Worm (Caenorhabditis elegans): ENCODE measurements around the gene ins-17.

ce11 chrIII:4468390-4468789 lies 9.0 kb downstream of the ins-17 start:
- TF ChIP-seq ztf-11 (tag; optimal IDR thresholded peaks at IDR 0.05) (no peak), ces-1 (GFP tag; optimal IDR thresholded peaks at IDR 0.05) (no peak), C16A3.4 (tag; optimal IDR thresholded peaks at IDR 0.05) (no peak), aly-2 (tag; optimal IDR thresholded peaks at IDR 0.05) (no peak), elt-3 (tag; optimal IDR thresholded peaks at IDR 0.05) (no peak), C34B4.2 (tag; optimal IDR thresholded peaks at IDR 0.05) (no peak), mep-1 (tag; optimal IDR thresholded peaks at IDR 0.05) (no peak), ceh-82 (tag; optimal IDR thresholded peaks at IDR 0.05) (no peak), nhr-77 (tag; optimal IDR thresholded peaks at IDR 0.05) (no peak), nhr-12 (tag; optimal IDR thresholded peaks at IDR 0.05) (no peak), snu-23 (GFP tag; optimal IDR thresholded peaks at IDR 0.05) (no peak), blmp-1 (tag; optimal IDR thresholded peaks at IDR 0.05) (no peak)

All from whole organism, L1 larva.